Fruit fly (Drosophila melanogaster): ENCODE measurements around the gene Nckx30C.

Nckx30C gene

dm6 chr2L:9757990-9758814, 11.9 kb upstream of the Nckx30C start, which contains the start of gene zf30C (continued):
- peak; percentile 79 for TF ChIP-seq CG11294 (GFP tag; IDR thresholded peaks at IDR 0.05)
- TF ChIP-seq OdsH (GFP tag; optimal IDR thresholded peaks at IDR 0.05), result peak; percentile 90
- peak; percentile 83 for TF ChIP-seq CG6792 (GFP tag; optimal IDR thresholded peaks at IDR 0.05)
- TF ChIP-seq CG15336 (GFP tag; IDR thresholded peaks at IDR 0.05), result peak; percentile 75
- TF ChIP-seq CG31627 (GFP tag; optimal IDR thresholded peaks at IDR 0.05), result peak; percentile 94
- TF ChIP-seq ss (GFP tag; optimal IDR thresholded peaks at IDR 0.05), result peak in 1 of 2 experiments; percentile 50
- TF ChIP-seq lz (GFP tag; optimal IDR thresholded peaks at IDR 0.05), result peak; percentile 92
- TF ChIP-seq CG11902 (GFP tag; optimal IDR thresholded peaks at IDR 0.05), result peak; percentile 86
- peak; percentile 45 to 83 for TF ChIP-seq salr (GFP tag; optimal IDR thresholded peaks at IDR 0.05)
- TF ChIP-seq CG4318 (GFP tag; optimal IDR thresholded peaks at IDR 0.05), result peak; percentile 73

dm6 chr2L:9754817-9755216, 8.5 kb upstream of the Nckx30C start:
- TF ChIP-seq Eip78C (GFP tag) (peak; percentile 70), Lpt (GFP tag; optimal IDR thresholded peaks at IDR 0.05) (no peak), topi (GFP tag; optimal IDR thresholded peaks at IDR 0.05) (no peak), Hr38 (GFP tag; optimal IDR thresholded peaks at IDR 0.05) (no peak), CG1621 (tag; optimal IDR thresholded peaks at IDR 0.05) (no peak), CG15336 (GFP tag; IDR thresholded peaks at IDR 0.05) (no peak), vri (GFP tag; optimal IDR thresholded peaks at IDR 0.05) (no peak), fd85E (GFP tag; optimal IDR thresholded peaks at IDR 0.05) (no peak), CG4318 (GFP tag; optimal IDR thresholded peaks at IDR 0.05) (no peak), CG6808 (GFP tag; optimal IDR thresholded peaks at IDR 0.05) (no peak), Ets96B (tag; optimal IDR thresholded peaks at IDR 0.05) (peak; percentile 21), OdsH (GFP tag; optimal IDR thresholded peaks at IDR 0.05) (no peak), Ets21C (GFP tag; optimal IDR thresholded peaks at IDR 0.05) (no peak), net (GFP tag; optimal IDR thresholded peaks at IDR 0.05) (no peak), CG16779 (tag; optimal IDR thresholded peaks at IDR 0.05) (no peak), eg (GFP tag; IDR thresholded peaks at IDR 0.05) (no peak), achi (GFP tag; optimal IDR thresholded peaks at IDR 0.05) (no peak), Sox102F (GFP tag; optimal IDR thresholded peaks at IDR 0.05) (no peak), ss (GFP tag; optimal IDR thresholded peaks at IDR 0.05) (peak in 1 of 2 experiments; percentile 19), esn (GFP tag; optimal IDR thresholded peaks at IDR 0.05) (no peak), CG11762 (GFP tag; optimal IDR thresholded peaks at IDR 0.05; ENCODE audit: insufficient read depth) (no peak), CG34406 (GFP tag; optimal IDR thresholded peaks at IDR 0.05) (no peak), CG10669 (GFP tag; optimal IDR thresholded peaks at IDR 0.05) (peak; percentile 5), CG6276 (GFP tag; optimal IDR thresholded peaks at IDR 0.05) (no peak), salr (GFP tag; optimal IDR thresholded peaks at IDR 0.05) (no peak), CG7368 (GFP tag; optimal IDR thresholded peaks at IDR 0.05) (no peak), svp (GFP tag) (peak; percentile 62), CG32006 (GFP tag; optimal IDR thresholded peaks at IDR 0.05) (peak; percentile 34), lz (GFP tag; optimal IDR thresholded peaks at IDR 0.05) (no peak), Sox14 (GFP tag; optimal IDR thresholded peaks at IDR 0.05) (no peak)

DNA sequence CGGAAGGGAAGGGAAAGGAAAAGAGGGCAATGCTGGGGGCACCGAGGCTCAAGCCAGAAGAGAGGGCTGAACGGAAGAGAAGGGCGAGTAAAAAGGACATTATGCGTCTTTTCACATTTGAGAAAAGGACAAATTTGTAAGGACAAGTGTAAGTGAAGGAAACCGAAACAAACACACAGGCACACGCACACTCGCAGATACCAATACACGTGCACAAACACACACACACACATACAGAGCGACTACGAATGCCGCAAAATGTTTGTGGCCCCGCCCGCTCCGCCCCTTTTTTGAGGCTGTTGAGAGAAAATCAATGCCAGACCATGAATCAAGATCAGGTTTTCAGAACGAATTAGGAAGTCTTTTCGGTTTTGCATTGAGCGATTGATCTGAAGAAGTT, 7.1 kb upstream of the Nckx30C start:
- no peak for TF ChIP-seq fkh (GFP tag; optimal IDR thresholded peaks at IDR 0.05)
- no peak for TF ChIP-seq Hr4 (GFP tag; optimal IDR thresholded peaks at IDR 0.05)
- TF ChIP-seq Sox14 (GFP tag; optimal IDR thresholded peaks at IDR 0.05), result no peak
- no peak for TF ChIP-seq Lpt (GFP tag; optimal IDR thresholded peaks at IDR 0.05)
- TF ChIP-seq CG8632 (GFP tag; optimal IDR thresholded peaks at IDR 0.05), result no peak
- TF ChIP-seq achi (GFP tag; optimal IDR thresholded peaks at IDR 0.05), result no peak
- TF ChIP-seq Sox102F (GFP tag; optimal IDR thresholded peaks at IDR 0.05), result no peak
- TF ChIP-seq salr (GFP tag; optimal IDR thresholded peaks at IDR 0.05), result no peak
- TF ChIP-seq esn (GFP tag; optimal IDR thresholded peaks at IDR 0.05), result no peak
- no peak for TF ChIP-seq Hr38 (GFP tag; optimal IDR thresholded peaks at IDR 0.05)
- no peak for TF ChIP-seq dsx (GFP tag; optimal IDR thresholded peaks at IDR 0.05; ENCODE audit: poor library complexity, severe bottlenecking)
- no peak for TF ChIP-seq CG3032 (tag; optimal IDR thresholded peaks at IDR 0.05)
- TF ChIP-seq CG11762 (GFP tag; optimal IDR thresholded peaks at IDR 0.05; ENCODE audit: insufficient read depth), result no peak
- TF ChIP-seq Blimp-1 (GFP tag; optimal IDR thresholded peaks at IDR 0.05), result no peak

Measured in whole organism, prepupa.